Fruit fly (Drosophila melanogaster): ENCODE results near the gene mira.
A peak's percentile ranks its signal among the peaks of the same experiment; 100 is the strongest.

The mira gene

dm6 chr3R:19905932-19906439 is 28.9 kb downstream of the mira start (continued):
- TF ChIP-seq luna (GFP tag; optimal IDR thresholded peaks at IDR 0.05) (no peak), tup (GFP tag; optimal IDR thresholded peaks at IDR 0.05) (peak; percentile 47), CG13287 (GFP tag; IDR thresholded peaks at IDR 0.05; ENCODE audit: partially characterized antibody) (no peak), Rfx (GFP tag; IDR thresholded peaks at IDR 0.05) (peak; percentile 92), Lpt (GFP tag; optimal IDR thresholded peaks at IDR 0.05) (no peak), seq (GFP tag; IDR thresholded peaks at IDR 0.05) (peak; percentile 83), sima (GFP tag; optimal IDR thresholded peaks at IDR 0.05) (no peak), gfzf (GFP tag; optimal IDR thresholded peaks at IDR 0.05) (no peak), Hr39 (optimal IDR thresholded peaks at IDR 0.05) (no peak), sens (GFP tag) (peak; percentile 96), CG30403 (GFP tag; optimal IDR thresholded peaks at IDR 0.05) (peak; percentile 77), CG10209 (GFP tag; optimal IDR thresholded peaks at IDR 0.05) (peak; percentile 81), CG7357 (GFP tag; IDR thresholded peaks at IDR 0.05) (peak; percentile 34; the same call in 1 of the 3 replicates), onecut (GFP tag; IDR thresholded peaks at IDR 0.05) (peak; percentile 59), Kr (GFP tag; optimal IDR thresholded peaks at IDR 0.05) (no peak), danr (GFP tag; IDR thresholded peaks at IDR 0.05) (peak; percentile 82), ems (GFP tag; optimal IDR thresholded peaks at IDR 0.05) (peak; percentile 79), lbe (GFP tag; optimal IDR thresholded peaks at IDR 0.05) (peak; percentile 76), Hr51 (GFP tag; optimal IDR thresholded peaks at IDR 0.05) (peak; percentile 72 to 85), mirr (GFP tag; optimal IDR thresholded peaks at IDR 0.05) (peak; percentile 68), Pdp1 (GFP tag; optimal IDR thresholded peaks at IDR 0.05) (peak; percentile 65 to 74), H2.0 (GFP tag; IDR thresholded peaks at IDR 0.05) (peak; percentile 74), sna (GFP tag; IDR thresholded peaks at IDR 0.05; ENCODE audit: partially characterized antibody) (no peak), CkIIα-i1 (GFP tag; IDR thresholded peaks at IDR 0.05) (no peak), CG2889 (GFP tag; IDR thresholded peaks at IDR 0.05) (peak; percentile 48; the same call in 2 of the 3 replicates), Nf-YA (GFP tag; IDR thresholded peaks at IDR 0.05) (peak; percentile 63), gro (GFP tag; optimal IDR thresholded peaks at IDR 0.05) (peak; percentile 87), CG43689 (GFP tag; IDR thresholded peaks at IDR 0.05) (no peak), unpg (GFP tag; optimal IDR thresholded peaks at IDR 0.05) (peak; percentile 79), nom (GFP tag; optimal IDR thresholded peaks at IDR 0.05) (peak; percentile 60), CG8478 (optimal IDR thresholded peaks at IDR 0.05) (no peak), Med (GFP tag) (peak; percentile 92), CG10959 (GFP tag; IDR thresholded peaks at IDR 0.05) (peak; percentile 29; the same call in 1 of the 2 replicates), tll (GFP tag; optimal IDR thresholded peaks at IDR 0.05) (no peak), sens-2 (GFP tag; IDR thresholded peaks at IDR 0.05) (no peak), CG12071 (GFP tag; optimal IDR thresholded peaks at IDR 0.05) (peak; percentile 78), Ravus (GFP tag; IDR thresholded peaks at IDR 0.05) (no peak; the same call in 1 of the 2 replicates), CG11504 (tag; optimal IDR thresholded peaks at IDR 0.05) (peak; percentile 76), CG8944 (GFP tag; optimal IDR thresholded peaks at IDR 0.05) (peak; percentile 73), CG2678 (tag; optimal IDR thresholded peaks at IDR 0.05) (peak; percentile 83), CG17612 (GFP tag; IDR thresholded peaks at IDR 0.05) (no peak), CG7372 (GFP tag; IDR thresholded peaks at IDR 0.05) (peak; percentile 44; the same call in 1 of the 2 replicates), Ssrp (tag; optimal IDR thresholded peaks at IDR 0.05) (peak; percentile 64), az2 (GFP tag; optimal IDR thresholded peaks at IDR 0.05) (peak; percentile 79), CG6689 (GFP tag; IDR thresholded peaks at IDR 0.05) (peak; percentile 88), Trl (optimal IDR thresholded peaks at IDR 0.05) (no peak), Trl (GFP tag; optimal IDR thresholded peaks at IDR 0.05) (peak; percentile 76), CG12659 (GFP tag; optimal IDR thresholded peaks at IDR 0.05) (peak; percentile 80), CG17802 (tag; optimal IDR thresholded peaks at IDR 0.05) (peak; percentile 36), CG12104 (GFP tag; optimal IDR thresholded peaks at IDR 0.05) (peak; percentile 53), HLHmδ (GFP tag; optimal IDR thresholded peaks at IDR 0.05) (peak; percentile 55)
